Worm (Caenorhabditis elegans) whole organism, midembryonic: ENCODE measurements around the gene B0416.3.

Source experiments
- cog-1 ChIP-seq: sonication (generic microtip); optimal IDR thresholded peaks from 2 replicates; lab custom pipeline; 2016; ENCODE audit warnings: missing genetic modification characterization, missing compliant biosample characterization
- flt-1 ChIP-seq: fragments of 200-800 bp; sonication (Bioruptor generic); IDR thresholded peaks from 2 replicates; pipeline ENCODE4 v1.3.6; 2022; ENCODE audit warnings: missing genetic modification characterization, missing compliant biosample characterization
- klf-2 ChIP-seq: fragments of 200-800 bp; sonication (Bioruptor generic); conservative IDR thresholded peaks from 2 replicates; pipeline ENCODE4 v1.3.6; 2022; ENCODE audit warnings: missing genetic modification reagents, missing genetic modification characterization, missing compliant biosample characterization
- ref-1 ChIP-seq: fragments of 200-800 bp; sonication (Bioruptor generic); conservative IDR thresholded peaks from 2 replicates; pipeline ENCODE4 v1.3.6; 2022; ENCODE audit warnings: missing genetic modification reagents, missing genetic modification characterization, missing compliant biosample characterization
- tab-1 ChIP-seq: fragments of 200-800 bp; sonication (Bioruptor generic); IDR thresholded peaks from 2 replicates; pipeline ENCODE4 v1.3.6; 2022; ENCODE audit warnings: missing genetic modification characterization, missing compliant biosample characterization
- ztf-23 ChIP-seq: fragments of 200-800 bp; sonication (Bioruptor generic); IDR thresholded peaks from 2 replicates; pipeline ENCODE4 v1.3.6; 2022; ENCODE audit warnings: missing genetic modification reagents, missing genetic modification characterization, missing compliant biosample characterization
- ztf-29 ChIP-seq: fragments of 200-800 bp; sonication (Bioruptor generic); IDR thresholded peaks from 2 replicates; pipeline ENCODE4 v1.3.6; 2022; ENCODE audit warnings: missing genetic modification reagents, missing genetic modification characterization, missing compliant biosample characterization

ce11 chrX:9264636-9265035 is 26.8 kb upstream of the B0416.3 start:
- TF ChIP-seq flt-1 (GFP tag; lab: Robert Waterston, UW) (no peak), klf-2 (GFP tag; lab: Robert Waterston, UW) (no peak), ref-1 (GFP tag; lab: Robert Waterston, UW) (no peak), ztf-29 (GFP tag; lab: Robert Waterston, UW) (no peak), tab-1 (no peak), cog-1 (tag; lab: Kevin White, UChicago) (no peak), ztf-23 (GFP tag; lab: Robert Waterston, UW) (no peak)
